Fruit fly (Drosophila melanogaster): Measurements from ENCODE around the gene ImpL2.
A peak's percentile ranks its signal among the peaks of the same experiment; 100 is the strongest.

- TF ChIP-seq CG7101 (tag; optimal IDR thresholded peaks at IDR 0.05), result peak; percentile 73
- TF ChIP-seq cnc (optimal IDR thresholded peaks at IDR 0.05), result no peak
- TF ChIP-seq kay (GFP tag; ENCODE audit: borderline replicate concordance), result no peak
- no peak for TF ChIP-seq CG5204 (GFP tag; optimal IDR thresholded peaks at IDR 0.05)
- no peak for TF ChIP-seq cic (GFP tag; optimal IDR thresholded peaks at IDR 0.05)
- peak; percentile 64 for TF ChIP-seq CG14711 (tag; optimal IDR thresholded peaks at IDR 0.05)
- TF ChIP-seq Hr96 (GFP tag; optimal IDR thresholded peaks at IDR 0.05), result no peak
- peak; percentile 35 for TF ChIP-seq tj (GFP tag; optimal IDR thresholded peaks at IDR 0.05)
- TF ChIP-seq toe (GFP tag; optimal IDR thresholded peaks at IDR 0.05), result peak; percentile 41
- TF ChIP-seq Clk (GFP tag; optimal IDR thresholded peaks at IDR 0.05), result no peak
- TF ChIP-seq CG7045 (GFP tag; optimal IDR thresholded peaks at IDR 0.05), result peak; percentile 50
Measured at dm6 chr3L:4254301-4254834, 18.4 kb upstream of the ImpL2 start, which contains the start of the genes ago and CG1265.
